Worm (Caenorhabditis elegans) whole organism, late embryonic: ENCODE data around the gene K12H6.7.

Experiments
- K02D7.2 ChIP-seq: sonication (generic microtip); optimal IDR thresholded peaks from 2 replicates; lab custom pipeline; 2017; ENCODE audit warnings: mild to moderate bottlenecking, missing genetic modification characterization, missing compliant biosample characterization
- K09A11.1 ChIP-seq: sonication (generic microtip); optimal IDR thresholded peaks from 2 replicates; lab custom pipeline; 2017; ENCODE audit warnings: antibody characterized with exemption, mild to moderate bottlenecking, missing genetic modification characterization, missing compliant biosample characterization; ENCODE audit not compliant: insufficient read depth
- T23F11.4 ChIP-seq: fragments of 200-800 bp; sonication (Bioruptor generic); optimal IDR thresholded peaks from 2 replicates; lab custom pipeline; 2018; ENCODE audit warnings: mild to moderate bottlenecking, missing genetic modification characterization, missing compliant biosample characterization
- Y22D7AL.16 ChIP-seq: sonication (generic microtip); optimal IDR thresholded peaks from 2 replicates; lab custom pipeline; 2016; ENCODE audit warnings: missing genetic modification characterization, missing compliant biosample characterization
- ahr-1 ChIP-seq: sonication (generic microtip); optimal IDR thresholded peaks from 2 replicates; lab custom pipeline; 2016; ENCODE audit warnings: missing genetic modification characterization, missing compliant biosample characterization
- ama-1 ChIP-seq: fragments of 150-350 bp; optimal IDR thresholded peaks from 2 replicates; lab custom pipeline; 2014
- ceh-14 ChIP-seq: sonication (generic microtip); optimal IDR thresholded peaks from 2 replicates; lab custom pipeline; 2016; ENCODE audit warnings: missing genotype, missing genetic modification characterization, missing compliant biosample characterization
- ceh-18 ChIP-seq: sonication (generic microtip); optimal IDR thresholded peaks from 2 replicates; lab custom pipeline; 2016; ENCODE audit warnings: missing genetic modification characterization, missing compliant biosample characterization
- ceh-22 ChIP-seq: sonication (generic microtip); optimal IDR thresholded peaks from 2 replicates; lab custom pipeline; 2017; ENCODE audit warnings: missing biosample characterization, missing genetic modification characterization
- ceh-24 ChIP-seq: sonication (generic microtip); optimal IDR thresholded peaks from 2 replicates; lab custom pipeline; 2016; ENCODE audit warnings: mild to moderate bottlenecking, missing genetic modification characterization, missing compliant biosample characterization
- ceh-30 ChIP-seq: fragments of 150-350 bp; optimal IDR thresholded peaks from 2 replicates; lab custom pipeline; 2014; ENCODE audit warnings: missing biosample characterization, missing genetic modification characterization
- ceh-6 ChIP-seq: fragments of 200-800 bp; sonication (Bioruptor generic); optimal IDR thresholded peaks from 2 replicates; lab custom pipeline; 2018; ENCODE audit warnings: mild to moderate bottlenecking, missing genetic modification characterization, missing compliant biosample characterization
- dmd-4 ChIP-seq: sonication (generic microtip); optimal IDR thresholded peaks from 2 replicates; lab custom pipeline; 2016; ENCODE audit warnings: borderline replicate concordance, missing genetic modification characterization, missing compliant biosample characterization
- dve-1 ChIP-seq: sonication (generic microtip); optimal IDR thresholded peaks from 2 replicates; lab custom pipeline; 2017; ENCODE audit warnings: antibody characterized with exemption, mild to moderate bottlenecking, missing genetic modification characterization, missing compliant biosample characterization
- elt-2 ChIP-seq: sonication (generic microtip); optimal IDR thresholded peaks from 2 replicates; lab custom pipeline; 2016; ENCODE audit warnings: missing genetic modification reagents, missing genetic modification characterization, missing compliant biosample characterization
- elt-4 ChIP-seq: sonication (generic microtip); optimal IDR thresholded peaks from 2 replicates; lab custom pipeline; 2016; ENCODE audit warnings: missing genetic modification characterization, missing compliant biosample characterization
- ets-4 ChIP-seq: sonication (generic microtip); optimal IDR thresholded peaks from 2 replicates; lab custom pipeline; 2016; ENCODE audit warnings: missing genetic modification characterization, missing compliant biosample characterization
- fax-1 ChIP-seq: sonication (generic microtip); optimal IDR thresholded peaks from 2 replicates; lab custom pipeline; 2016; ENCODE audit warnings: missing genotype, missing genetic modification characterization, missing compliant biosample characterization
- fkh-6 ChIP-seq: sonication (generic microtip); optimal IDR thresholded peaks from 2 replicates; lab custom pipeline; 2016; ENCODE audit warnings: missing genetic modification characterization, missing compliant biosample characterization
- hlh-15 ChIP-seq: sonication (generic microtip); optimal IDR thresholded peaks from 2 replicates; lab custom pipeline; 2016; ENCODE audit warnings: missing genetic modification characterization, missing compliant biosample characterization
- lim-6 ChIP-seq: sonication (generic microtip); optimal IDR thresholded peaks from 2 replicates; lab custom pipeline; 2016; ENCODE audit warnings: missing genetic modification characterization, missing compliant biosample characterization
- lin-11 ChIP-seq: fragments of 200-800 bp; sonication (Bioruptor generic); optimal IDR thresholded peaks from 2 replicates; lab custom pipeline; 2018; ENCODE audit warnings: mild to moderate bottlenecking, missing genetic modification characterization, missing compliant biosample characterization
- nfya-1 ChIP-seq: sonication (generic microtip); optimal IDR thresholded peaks from 2 replicates; lab custom pipeline; 2017; ENCODE audit warnings: missing genetic modification characterization, mild to moderate bottlenecking, missing compliant biosample characterization, antibody characterized with exemption, moderate library complexity
- nhr-232 ChIP-seq: sonication (generic microtip); optimal IDR thresholded peaks from 2 replicates; lab custom pipeline; 2016; ENCODE audit warnings: missing genetic modification characterization, missing compliant biosample characterization
- pag-3 ChIP-seq: sonication (generic microtip); optimal IDR thresholded peaks from 2 replicates; lab custom pipeline; 2016; ENCODE audit warnings: missing compliant biosample characterization, missing genetic modification characterization, borderline replicate concordance
- pat-9 ChIP-seq: fragments of 200-800 bp; sonication (Bioruptor generic); optimal IDR thresholded peaks from 2 replicates; lab custom pipeline; 2018; ENCODE audit warnings: mild to moderate bottlenecking, missing genetic modification characterization, moderate library complexity, missing compliant biosample characterization
- pax-1 ChIP-seq: fragments of 150-350 bp; optimal IDR thresholded peaks from 2 replicates; lab custom pipeline; 2014; ENCODE audit warnings: missing biosample characterization, missing genetic modification characterization
- pha-2 ChIP-seq: sonication (generic microtip); optimal IDR thresholded peaks from 2 replicates; lab custom pipeline; 2017; ENCODE audit warnings: mild to moderate bottlenecking, missing genetic modification characterization, missing compliant biosample characterization
- pha-4 ChIP-seq: fragments of 150-350 bp; optimal IDR thresholded peaks from 2 replicates; lab custom pipeline; 2018; ENCODE audit warnings: missing biosample characterization, missing genetic modification reagents, missing genetic modification characterization
- pqm-1 ChIP-seq: sonication (generic microtip); optimal IDR thresholded peaks from 2 replicates; lab custom pipeline; 2016; ENCODE audit warnings: missing genetic modification characterization, missing compliant biosample characterization
- ref-2 ChIP-seq: sonication (generic microtip); optimal IDR thresholded peaks from 2 replicates; lab custom pipeline; 2016; ENCODE audit warnings: missing genetic modification characterization, missing compliant biosample characterization
- rnt-1 ChIP-seq: sonication (generic microtip); optimal IDR thresholded peaks from 2 replicates; lab custom pipeline; 2016; ENCODE audit warnings: missing genetic modification characterization, missing compliant biosample characterization
- sdc-2 ChIP-seq: sonication (generic microtip); optimal IDR thresholded peaks from 2 replicates; lab custom pipeline; 2016; ENCODE audit warnings: missing genotype, missing genetic modification characterization, missing compliant biosample characterization
- tbx-2 ChIP-seq: sonication (generic microtip); optimal IDR thresholded peaks from 2 replicates; lab custom pipeline; 2016; ENCODE audit warnings: missing genetic modification characterization, missing compliant biosample characterization
- unc-42 ChIP-seq: sonication (generic microtip); optimal IDR thresholded peaks from 2 replicates; lab custom pipeline; 2016; ENCODE audit warnings: missing genotype, missing genetic modification characterization, missing compliant biosample characterization
- ztf-16 ChIP-seq: sonication (generic microtip); optimal IDR thresholded peaks from 2 replicates; lab custom pipeline; 2017; ENCODE audit warnings: missing genetic modification characterization, missing compliant biosample characterization

K12H6.7 gene

ce11 chrII:2864229-2864628, 27.5 kb upstream of the K12H6.7 start, which contains the start of gene Y110A2AL.5:
Gene Y110A2AL.5 (plus strand): TSS chrII:2864529.
- TF ChIP-seq K09A11.1 (tag; lab: Kevin White, UChicago) (no peak), ceh-6 (GFP tag; lab: Kevin White, UChicago) (no peak), ceh-30 (tag; lab: Kevin White, UChicago) (no peak), T23F11.4 (no peak), ceh-18 (tag; lab: Kevin White, UChicago) (no peak), pax-1 (tag; lab: Kevin White, UChicago) (no peak), pha-2 (no peak), unc-42 (tag; lab: Kevin White, UChicago) (no peak), hlh-15 (no peak), fax-1 (tag; lab: Kevin White, UChicago) (no peak), dmd-4 (tag; lab: Kevin White, UChicago) (no peak), fkh-6 (tag; lab: Kevin White, UChicago) (no peak), elt-2 (tag; lab: Kevin White, UChicago) (no peak), dve-1 (no peak), ceh-22 (tag; lab: Kevin White, UChicago) (no peak), lim-6 (tag; lab: Kevin White, UChicago) (no peak), pha-4 (tag; lab: Kevin White, UChicago) (no peak), nfya-1 (tag; lab: Kevin White, UChicago) (no peak), tbx-2 (tag; lab: Kevin White, UChicago) (no peak), lin-11 (tag; lab: Kevin White, UChicago) (no peak)
- TF ChIP-seq, all 69 proteins: peak for 0

DNA sequence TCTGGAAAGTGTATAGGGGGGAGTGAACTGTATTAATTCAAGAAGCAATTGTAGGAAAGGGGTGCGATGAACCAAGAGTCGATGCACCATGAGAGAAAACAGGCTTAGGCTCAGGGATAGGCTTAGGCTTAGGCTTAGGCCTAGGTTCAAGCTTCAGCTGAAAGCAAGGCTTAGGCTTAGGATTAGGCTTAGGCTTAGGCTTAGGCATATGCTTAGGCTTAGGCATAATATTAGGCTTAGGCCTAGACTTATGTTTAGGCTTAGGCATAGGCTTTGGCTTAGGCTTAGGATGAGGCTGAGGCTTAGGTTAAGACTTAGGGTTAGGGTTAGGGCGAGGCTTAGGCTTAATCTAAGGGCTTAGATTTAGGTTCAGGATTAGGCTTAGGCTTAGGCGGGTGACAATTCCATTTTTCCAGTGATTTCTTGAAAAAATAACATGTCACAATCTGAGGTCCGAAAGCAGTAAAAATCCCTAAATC, 25.8 kb upstream of the K12H6.7 start:
- TF ChIP-seq dve-1 (peak; percentile 65), Y22D7AL.16 (tag; lab: Kevin White, UChicago) (no peak)
- TF ChIP-seq, all 69 proteins: peak for 1

DNA sequence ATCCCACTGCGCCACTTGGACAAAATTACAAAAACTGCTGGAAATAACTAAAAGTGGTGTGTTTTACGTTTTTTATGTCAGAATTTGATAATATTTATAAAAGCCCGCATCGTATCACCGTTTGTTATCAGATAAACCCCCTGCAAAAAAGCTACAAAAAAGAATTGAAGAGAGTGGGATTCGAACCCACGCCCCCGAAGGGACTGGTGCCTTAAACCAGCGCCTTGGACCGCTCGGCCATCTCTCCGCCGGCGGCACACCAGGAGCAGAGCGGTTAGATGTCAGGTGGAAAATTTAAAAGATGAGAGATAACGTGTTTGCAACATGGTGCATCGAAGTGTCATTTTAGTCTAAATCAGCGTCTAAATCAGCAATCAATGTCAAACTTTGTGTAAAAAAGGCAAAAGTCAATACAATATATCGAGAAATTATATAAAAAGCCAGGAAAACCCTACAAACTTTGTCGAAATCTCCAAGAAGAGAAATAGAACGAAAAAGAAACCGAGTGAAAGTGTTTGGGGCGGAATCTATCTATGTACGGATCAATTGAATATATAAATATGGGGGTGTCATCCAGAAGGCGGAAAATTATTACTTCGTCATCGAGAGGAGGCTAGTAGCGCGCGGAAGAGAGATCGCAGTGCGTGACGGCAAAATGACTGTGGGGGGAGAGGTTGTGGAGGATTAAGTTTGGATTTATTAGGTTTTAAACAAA, 24.8 kb upstream of the K12H6.7 start:
- no peak for TF ChIP-seq lim-6 (tag; lab: Kevin White, UChicago)
- TF ChIP-seq ceh-14 (tag; lab: Kevin White, UChicago) = no peak
- TF ChIP-seq elt-4 (tag; lab: Kevin White, UChicago) = no peak
- TF ChIP-seq ets-4 (tag; lab: Kevin White, UChicago) = no peak
- no peak for TF ChIP-seq ceh-24 (tag; lab: Kevin White, UChicago)
- TF ChIP-seq elt-2 (tag; lab: Kevin White, UChicago) = no peak
- TF ChIP-seq lin-11 (tag; lab: Kevin White, UChicago) = no peak
- TF ChIP-seq K02D7.2 (tag; lab: Kevin White, UChicago) = no peak
- no peak for TF ChIP-seq ztf-16 (tag; lab: Kevin White, UChicago)
- TF ChIP-seq ahr-1 (tag; lab: Kevin White, UChicago) = no peak
- no peak for TF ChIP-seq ama-1 (lab: Kevin White, UChicago)
- no peak for TF ChIP-seq pqm-1 (tag; lab: Kevin White, UChicago)
- TF ChIP-seq sdc-2 = no peak
- TF ChIP-seq nhr-232 (tag; lab: Kevin White, UChicago) = no peak
- no peak for TF ChIP-seq ref-2 (tag; lab: Kevin White, UChicago)
- TF ChIP-seq rnt-1 = no peak
- no peak for TF ChIP-seq pat-9 (tag; lab: Kevin White, UChicago)
- TF ChIP-seq dve-1 = no peak
- TF ChIP-seq pag-3 = no peak
- TF ChIP-seq pha-2 = no peak
